Fruit fly (Drosophila melanogaster): ENCODE data around the gene hep.

Gene hep

DNA sequence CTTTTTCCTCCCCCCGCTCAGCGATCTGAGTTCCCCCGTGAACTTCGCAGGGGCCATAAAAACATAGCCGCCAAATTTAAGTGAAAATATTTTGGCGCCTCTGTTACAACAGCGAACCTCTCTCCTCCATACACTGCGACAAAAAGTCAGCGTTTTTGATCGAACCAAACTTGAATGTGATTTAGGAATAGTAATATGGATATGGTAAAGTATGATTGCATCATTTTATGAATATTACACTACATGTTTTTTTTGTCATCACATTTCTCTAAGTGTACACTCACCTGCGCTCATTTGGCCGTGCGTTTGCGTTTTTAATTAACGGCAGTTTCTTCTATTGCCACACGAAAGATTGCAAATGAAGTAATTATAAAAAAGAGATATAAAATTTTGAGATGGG is 45.5 kb upstream of the hep start (continued):
- TF ChIP-seq CG2199 (GFP tag; IDR thresholded peaks at IDR 0.05) (no peak), Sox100B (GFP tag; optimal IDR thresholded peaks at IDR 0.05) (peak; percentile 57), Spps (tag; optimal IDR thresholded peaks at IDR 0.05) (no peak), CG6689 (GFP tag; IDR thresholded peaks at IDR 0.05) (peak; percentile 50), luna (GFP tag; optimal IDR thresholded peaks at IDR 0.05) (no peak), Doc2 (GFP tag; IDR thresholded peaks at IDR 0.05) (0 out of 2 replicates have a peak, but pooled peaks have one; percentile 33), CG4328 (GFP tag; optimal IDR thresholded peaks at IDR 0.05) (no peak), bab2 (GFP tag; optimal IDR thresholded peaks at IDR 0.05) (peak; percentile 51), Lim3 (GFP tag; IDR thresholded peaks at IDR 0.05) (no peak), Xbp1 (GFP tag; optimal IDR thresholded peaks at IDR 0.05) (peak; percentile 69), ash1 (GFP tag; optimal IDR thresholded peaks at IDR 0.05) (no peak), CG4282 (GFP tag; optimal IDR thresholded peaks at IDR 0.05) (no peak), phol (tag; optimal IDR thresholded peaks at IDR 0.05) (peak; percentile 71), CG12659 (GFP tag; optimal IDR thresholded peaks at IDR 0.05) (peak; percentile 33), CTCF (GFP tag; optimal IDR thresholded peaks at IDR 0.05) (no peak), CG7357 (GFP tag; IDR thresholded peaks at IDR 0.05) (no peak), Oaz (GFP tag; IDR thresholded peaks at IDR 0.05) (peak; percentile 29; the same call in 1 of the 2 replicates), Tbp (GFP tag; optimal IDR thresholded peaks at IDR 0.05) (no peak), schlank (tag; optimal IDR thresholded peaks at IDR 0.05) (no peak), CG34422 (GFP tag; IDR thresholded peaks at IDR 0.05) (peak; percentile 53; the same call in 2 of the 3 replicates), CG17359 (tag; optimal IDR thresholded peaks at IDR 0.05) (peak; percentile 83), scrt (GFP tag; optimal IDR thresholded peaks at IDR 0.05) (no peak), Myb (GFP tag; optimal IDR thresholded peaks at IDR 0.05) (peak; percentile 7), Hr3 (GFP tag; optimal IDR thresholded peaks at IDR 0.05) (peak; percentile 51), CG3838 (GFP tag; optimal IDR thresholded peaks at IDR 0.05) (no peak), CG4707 (GFP tag; optimal IDR thresholded peaks at IDR 0.05) (peak; percentile 37), CG31224 (GFP tag; IDR thresholded peaks at IDR 0.05) (no peak), HmgD (GFP tag; optimal IDR thresholded peaks at IDR 0.05) (no peak), Optix (GFP tag; IDR thresholded peaks at IDR 0.05) (peak; percentile 61; the same call in 2 of the 3 replicates), CG1233 (GFP tag; optimal IDR thresholded peaks at IDR 0.05) (peak; percentile 18), lola (GFP tag; optimal IDR thresholded peaks at IDR 0.05) (no peak), klu (GFP tag; IDR thresholded peaks at IDR 0.05) (no peak), grn (GFP tag; optimal IDR thresholded peaks at IDR 0.05) (no peak), wor (GFP tag; IDR thresholded peaks at IDR 0.05) (0 out of 2 replicates have a peak, but pooled peaks have one; percentile 37), Dip2 (GFP tag; IDR thresholded peaks at IDR 0.05) (no peak), CG14860 (GFP tag; IDR thresholded peaks at IDR 0.05; ENCODE audit: partially characterized antibody) (no peak), CG2678 (tag; optimal IDR thresholded peaks at IDR 0.05) (peak; percentile 61), Nf-YA (GFP tag; IDR thresholded peaks at IDR 0.05) (no peak), CG8944 (GFP tag; optimal IDR thresholded peaks at IDR 0.05) (peak; percentile 57), Opbp (GFP tag; IDR thresholded peaks at IDR 0.05; ENCODE audit: partially characterized antibody) (no peak), Poxn (GFP tag; IDR thresholded peaks at IDR 0.05) (no peak), rib (GFP tag; IDR thresholded peaks at IDR 0.05) (no peak), trem (tag; optimal IDR thresholded peaks at IDR 0.05) (no peak), tgo (GFP tag; IDR thresholded peaks at IDR 0.05) (peak; percentile 60; the same call in 2 of the 3 replicates), CG10543 (GFP tag; optimal IDR thresholded peaks at IDR 0.05) (no peak), CG11398 (GFP tag; optimal IDR thresholded peaks at IDR 0.05) (peak; percentile 13), mam (GFP tag; optimal IDR thresholded peaks at IDR 0.05) (peak; percentile 52), sisA (GFP tag; IDR thresholded peaks at IDR 0.05) (peak; percentile 72), CG6791 (GFP tag; IDR thresholded peaks at IDR 0.05; ENCODE audit: partially characterized antibody) (no peak), CG3281 (GFP tag; optimal IDR thresholded peaks at IDR 0.05) (no peak), CG10654 (GFP tag; optimal IDR thresholded peaks at IDR 0.05) (peak; percentile 34), HLH54F (GFP tag; optimal IDR thresholded peaks at IDR 0.05) (no peak), shn (GFP tag; optimal IDR thresholded peaks at IDR 0.05) (peak; percentile 4)

Data from whole organism, embryonic.